Fruit fly (Drosophila melanogaster) whole organism, prepupa: ENCODE measurements around the gene TfIIA-L.
A peak's percentile ranks its signal among the peaks of the same experiment; 100 is the strongest.

Experiments used
- Blimp-1 ChIP-seq: fragments of 200-800 bp; sonication (Bioruptor generic); optimal IDR thresholded peaks from 3 replicates; lab custom pipeline; 2017; ENCODE audit warnings: missing biosample characterization, missing genetic modification characterization, mild to moderate bottlenecking, moderate library complexity, missing genetic modification reagents
- CG10631 ChIP-seq: fragments of 200-800 bp; sonication (Bioruptor generic); optimal IDR thresholded peaks from 2 replicates; lab custom pipeline; 2016; ENCODE audit warnings: missing biosample characterization, missing genetic modification characterization
- CG10669 ChIP-seq: fragments of 200-800 bp; sonication (Bioruptor generic); optimal IDR thresholded peaks from 3 replicates; lab custom pipeline; 2018; ENCODE audit warnings: missing biosample characterization, mild to moderate bottlenecking, missing genetic modification characterization, moderate library complexity
- CG11294 ChIP-seq: fragments of 200-800 bp; sonication (Bioruptor generic); IDR thresholded peaks from 2 replicates; pipeline ENCODE4 v1.3.6; 2022; ENCODE audit warnings: missing biosample characterization, missing genetic modification characterization
- CG16779 ChIP-seq: fragments of 200-800 bp; sonication (Bioruptor generic); optimal IDR thresholded peaks from 3 replicates; lab custom pipeline; 2017; ENCODE audit warnings: missing biosample characterization, mild to moderate bottlenecking, missing genetic modification characterization
- CG34406 ChIP-seq: fragments of 200-800 bp; sonication (Bioruptor generic); optimal IDR thresholded peaks from 3 replicates; lab custom pipeline; 2016; ENCODE audit warnings: missing biosample characterization, missing genetic modification characterization
- CG3919 ChIP-seq: fragments of 200-800 bp; sonication (Bioruptor generic); optimal IDR thresholded peaks from 3 replicates; lab custom pipeline; 2016; ENCODE audit warnings: missing biosample characterization, missing genetic modification characterization
- CG6163 ChIP-seq: fragments of 200-800 bp; sonication (Bioruptor generic); IDR thresholded peaks from 3 replicates; pipeline ENCODE4 v1.3.6; 2022; ENCODE audit warnings: missing biosample characterization, missing genetic modification characterization
- CG6276 ChIP-seq: fragments of 200-800 bp; sonication (Bioruptor generic); optimal IDR thresholded peaks from 2 replicates; lab custom pipeline; 2017; ENCODE audit warnings: missing biosample characterization, mild to moderate bottlenecking, missing genetic modification characterization
- CG6792 ChIP-seq: fragments of 200-800 bp; sonication (Bioruptor generic); optimal IDR thresholded peaks from 3 replicates; lab custom pipeline; 2016; ENCODE audit warnings: missing biosample characterization, missing genetic modification characterization
- CG6808 ChIP-seq: fragments of 200-800 bp; sonication (Bioruptor generic); optimal IDR thresholded peaks from 3 replicates; lab custom pipeline; 2017; ENCODE audit warnings: missing biosample characterization, missing genetic modification characterization, mild to moderate bottlenecking, moderate library complexity, missing genetic modification reagents
- CG6854 ChIP-seq: fragments of 200-800 bp; sonication (Bioruptor generic); optimal IDR thresholded peaks from 2 replicates; lab custom pipeline; 2017; ENCODE audit warnings: missing biosample characterization, mild to moderate bottlenecking, missing genetic modification characterization
- CG7368 ChIP-seq: fragments of 200-800 bp; sonication (Bioruptor generic); optimal IDR thresholded peaks from 3 replicates; lab custom pipeline; 2016; ENCODE audit warnings: missing biosample characterization, missing genetic modification characterization
- CG8319 ChIP-seq: fragments of 200-800 bp; sonication (Bioruptor generic); optimal IDR thresholded peaks from 3 replicates; lab custom pipeline; 2016; ENCODE audit warnings: missing biosample characterization, missing genetic modification characterization
- CG9139 ChIP-seq: fragments of 200-800 bp; sonication (Bioruptor generic); optimal IDR thresholded peaks from 3 replicates; lab custom pipeline; 2017; ENCODE audit warnings: missing biosample characterization, mild to moderate bottlenecking, missing genetic modification characterization
- Eip75B ChIP-seq: fragments of 200-800 bp; sonication (Bioruptor generic); optimal IDR thresholded peaks from 3 replicates; lab custom pipeline; 2016; ENCODE audit warnings: missing biosample characterization, missing genetic modification characterization
- Eip78C ChIP-seq: fragments of 200-800 bp; sonication (Bioruptor generic); peaks from one replicate; lab custom pipeline; 2016; ENCODE audit warnings: missing biosample characterization, missing genetic modification characterization
- Eip93F ChIP-seq: fragments of 200-800 bp; sonication (Bioruptor generic); optimal IDR thresholded peaks from 2 replicates; lab custom pipeline; 2016; ENCODE audit warnings: missing biosample characterization, mild to moderate bottlenecking, missing genetic modification characterization
- Ets21C ChIP-seq: fragments of 200-800 bp; sonication (Bioruptor generic); optimal IDR thresholded peaks from 3 replicates; lab custom pipeline; 2016; ENCODE audit warnings: missing biosample characterization, missing genetic modification characterization
- Ets96B ChIP-seq: fragments of 200-800 bp; optimal IDR thresholded peaks from 2 replicates; lab custom pipeline; 2019; ENCODE audit warnings: missing biosample characterization, mild to moderate bottlenecking, missing genetic modification characterization, moderate library complexity
- Gug ChIP-seq: fragments of 200-800 bp; sonication (Bioruptor generic); IDR thresholded peaks from 2 replicates; pipeline ENCODE4 v1.3.6; 2022; ENCODE audit warnings: missing biosample characterization, missing genetic modification characterization
- Hr4 ChIP-seq: fragments of 200-800 bp; sonication (Bioruptor generic); optimal IDR thresholded peaks from 3 replicates; lab custom pipeline; 2016; ENCODE audit warnings: missing biosample characterization, missing genetic modification characterization
- Met ChIP-seq: fragments of 200-800 bp; sonication (Bioruptor generic); optimal IDR thresholded peaks from 3 replicates; lab custom pipeline; 2016; ENCODE audit warnings: missing biosample characterization, missing genetic modification characterization
- OdsH ChIP-seq: fragments of 200-800 bp; sonication (Bioruptor generic); optimal IDR thresholded peaks from 3 replicates; lab custom pipeline; 2016; ENCODE audit warnings: missing biosample characterization, missing genetic modification characterization
- Smox ChIP-seq: fragments of 200-800 bp; sonication (Bioruptor generic); optimal IDR thresholded peaks from 3 replicates; lab custom pipeline; 2016; ENCODE audit warnings: missing biosample characterization, missing genetic modification characterization
- Sox102F ChIP-seq: fragments of 200-800 bp; sonication (Bioruptor generic); optimal IDR thresholded peaks from 2 replicates; lab custom pipeline; 2016; ENCODE audit warnings: missing biosample characterization, mild to moderate bottlenecking, missing genetic modification characterization
- Sox14 ChIP-seq: fragments of 200-800 bp; sonication (Bioruptor generic); optimal IDR thresholded peaks from 3 replicates; lab custom pipeline; 2016; ENCODE audit warnings: missing biosample characterization, missing genetic modification characterization
- Sox15 ChIP-seq: fragments of 200-800 bp; sonication (Bioruptor generic); optimal IDR thresholded peaks from 3 replicates; lab custom pipeline; 2016; ENCODE audit warnings: missing biosample characterization, missing genetic modification characterization
- acj6 ChIP-seq: fragments of 200-800 bp; sonication (Bioruptor generic); optimal IDR thresholded peaks from 3 replicates; lab custom pipeline; 2016; ENCODE audit warnings: missing biosample characterization, missing genetic modification characterization
- dac ChIP-seq: fragments of 200-800 bp; sonication (Bioruptor generic); optimal IDR thresholded peaks from 2 replicates; lab custom pipeline; 2017; ENCODE audit warnings: missing biosample characterization, mild to moderate bottlenecking, missing genetic modification characterization
- dsx ChIP-seq: fragments of 200-800 bp; optimal IDR thresholded peaks from 3 replicates; lab custom pipeline; 2019; ENCODE audit warnings: missing biosample characterization, mild to moderate bottlenecking, missing genetic modification characterization, moderate library complexity; ENCODE audit not compliant: poor library complexity, severe bottlenecking
- fd59A ChIP-seq: fragments of 200-800 bp; sonication (Bioruptor generic); optimal IDR thresholded peaks from 2 replicates; lab custom pipeline; 2017; ENCODE audit warnings: missing biosample characterization, mild to moderate bottlenecking, missing genetic modification characterization, missing genetic modification reagents
- fd85E ChIP-seq: fragments of 200-800 bp; sonication (Bioruptor generic); optimal IDR thresholded peaks from 3 replicates; lab custom pipeline; 2016; ENCODE audit warnings: missing biosample characterization, missing genetic modification characterization
- fkh ChIP-seq: fragments of 200-800 bp; sonication (Bioruptor generic); optimal IDR thresholded peaks from 3 replicates; lab custom pipeline; 2017; ENCODE audit warnings: missing biosample characterization, mild to moderate bottlenecking, missing genetic modification characterization, moderate library complexity
- lz ChIP-seq: fragments of 200-800 bp; sonication (Bioruptor generic); optimal IDR thresholded peaks from 3 replicates; lab custom pipeline; 2016; ENCODE audit warnings: missing biosample characterization, missing genetic modification characterization
- pdm3 ChIP-seq: fragments of 200-800 bp; sonication (Bioruptor generic); optimal IDR thresholded peaks from 3 replicates; lab custom pipeline; 2016; ENCODE audit warnings: missing biosample characterization, missing genetic modification characterization
- salr ChIP-seq, 2 experiments: fragments of 200-800 bp; sonication (Bioruptor generic); optimal IDR thresholded peaks; 3 replicates each; lab custom pipeline; 2016 to 2018; ENCODE audit warnings: missing biosample characterization in 2 of 2, missing genetic modification characterization in 2 of 2, mild to moderate bottlenecking in 1 of 2
- spab ChIP-seq: fragments of 200-800 bp; sonication (Bioruptor generic); optimal IDR thresholded peaks from 2 replicates; lab custom pipeline; 2017; ENCODE audit warnings: missing biosample characterization, mild to moderate bottlenecking, missing genetic modification characterization, missing genetic modification reagents
- ss ChIP-seq, 2 experiments: fragments of 200-800 bp; sonication (Bioruptor generic); optimal IDR thresholded peaks; 2 replicates in 1 of 2; 3 replicates in 1 of 2; lab custom pipeline; 2017 to 2018; ENCODE audit warnings: mild to moderate bottlenecking in 2 of 2, missing biosample characterization in 2 of 2, missing genetic modification characterization in 2 of 2, moderate library complexity in 1 of 2
- svp ChIP-seq: fragments of 200-800 bp; sonication (Bioruptor generic); peaks from one replicate; lab custom pipeline; 2016; ENCODE audit warnings: missing biosample characterization, missing genetic modification characterization
- vri ChIP-seq: fragments of 200-800 bp; sonication (Bioruptor generic); optimal IDR thresholded peaks from 3 replicates; lab custom pipeline; 2016; ENCODE audit warnings: missing biosample characterization, mild to moderate bottlenecking, missing genetic modification characterization

The TfIIA-L gene

DNA sequence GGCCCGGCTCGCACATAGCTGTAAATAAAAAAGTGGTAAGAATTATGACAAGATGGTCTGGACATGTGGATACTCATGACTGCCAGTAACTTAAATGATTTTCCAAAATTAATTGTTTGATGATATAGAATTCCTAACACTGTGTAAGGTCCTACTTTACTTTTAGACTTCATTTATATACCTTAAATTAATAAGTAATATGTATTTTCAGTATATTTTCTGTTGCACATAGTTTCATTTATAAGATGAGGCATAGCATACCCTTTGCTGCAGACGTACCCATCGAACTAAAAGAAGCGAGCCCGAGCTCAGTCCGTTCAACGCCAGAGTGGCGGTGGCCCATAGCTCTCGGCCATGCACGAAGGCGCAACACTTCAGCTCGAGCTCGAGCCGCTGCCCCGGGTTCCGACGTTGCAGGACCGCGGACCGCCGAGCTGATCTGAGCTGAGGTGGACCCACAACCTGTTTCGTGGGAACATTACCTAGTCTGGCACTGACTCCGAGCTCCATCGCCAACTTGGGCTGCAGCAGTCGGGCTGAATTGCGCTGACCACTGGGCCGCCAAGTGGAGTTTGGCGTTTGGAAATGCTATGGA lies 33.4 kb upstream of the TfIIA-L start (continued):
- TF ChIP-seq Sox14 (GFP tag; lab: Kevin White, UChicago) (peak; percentile 63), CG16779 (tag; lab: Kevin White, UChicago) (peak; percentile 37), CG7368 (GFP tag; lab: Kevin White, UChicago) (peak; percentile 47), acj6 (peak; percentile 74), vri (GFP tag; lab: Kevin White, UChicago) (peak; percentile 26), ss (GFP tag; optimal IDR thresholded peaks at IDR 0.05; lab: Kevin White, UChicago) (peak; percentile 66 to 74), fd85E (no peak), CG6276 (GFP tag; lab: Kevin White, UChicago) (peak; percentile 17), CG6808 (peak; percentile 70), CG34406 (GFP tag; lab: Kevin White, UChicago) (peak; percentile 74), CG8319 (GFP tag; lab: Kevin White, UChicago) (no peak), Smox (GFP tag; lab: Kevin White, UChicago) (peak; percentile 73), spab (GFP tag; lab: Kevin White, UChicago) (peak; percentile 66), salr (GFP tag; optimal IDR thresholded peaks at IDR 0.05; lab: Kevin White, UChicago) (peak in 1 of 2 experiments; percentile 71), Hr4 (GFP tag; lab: Kevin White, UChicago) (peak; percentile 59), Ets21C (GFP tag; lab: Kevin White, UChicago) (peak; percentile 32), dac (GFP tag; lab: Kevin White, UChicago) (no peak), CG10669 (GFP tag; lab: Kevin White, UChicago) (peak; percentile 55), CG9139 (GFP tag; lab: Kevin White, UChicago) (peak; percentile 49), fkh (GFP tag; lab: Kevin White, UChicago) (no peak), CG6792 (peak; percentile 73), CG11294 (GFP tag; lab: Robert Waterston, UW) (peak; percentile 27; the same call in 1 of the 2 replicates), CG6854 (GFP tag; lab: Kevin White, UChicago) (peak; percentile 40), CG3919 (GFP tag; lab: Kevin White, UChicago) (peak; percentile 77), Sox102F (GFP tag; lab: Kevin White, UChicago) (peak; percentile 54), Eip75B (GFP tag; lab: Kevin White, UChicago) (peak; percentile 70), pdm3 (GFP tag; lab: Kevin White, UChicago) (peak; percentile 69), Sox15 (peak; percentile 21), CG10631 (GFP tag; lab: Kevin White, UChicago) (peak; percentile 76), OdsH (GFP tag; lab: Kevin White, UChicago) (peak; percentile 72)
- TF ChIP-seq, all 60 proteins: peak for 54

DNA sequence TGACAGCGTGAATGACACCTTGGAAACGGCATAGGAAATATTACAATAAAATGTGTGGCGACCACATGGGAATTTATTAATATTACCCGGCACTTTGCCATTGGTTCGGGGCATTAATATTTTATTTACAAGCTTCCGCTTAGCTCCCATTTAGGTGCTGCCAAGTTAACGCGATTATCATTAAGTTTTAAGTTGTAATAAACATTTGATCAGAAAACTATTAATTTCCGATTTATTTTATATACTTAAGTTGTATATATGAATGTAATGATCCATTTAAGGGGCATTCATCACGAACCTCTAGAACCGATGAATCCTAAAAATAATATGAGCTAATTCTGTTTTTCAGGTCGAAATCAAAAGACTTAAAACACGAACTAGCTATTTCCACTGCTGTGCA lies 32.6 kb upstream of the TfIIA-L start:
- no peak for TF ChIP-seq dac (GFP tag; lab: Kevin White, UChicago)
- TF ChIP-seq CG6854 (GFP tag; lab: Kevin White, UChicago), result no peak
- TF ChIP-seq Gug, result no peak
- TF ChIP-seq CG10631 (GFP tag; lab: Kevin White, UChicago), result peak; percentile 8
- TF ChIP-seq Blimp-1, result no peak
- TF ChIP-seq CG9139 (GFP tag; lab: Kevin White, UChicago), result no peak
- TF ChIP-seq CG6276 (GFP tag; lab: Kevin White, UChicago), result no peak
- TF ChIP-seq Ets96B, result no peak
- TF ChIP-seq Ets21C (GFP tag; lab: Kevin White, UChicago), result no peak
- no peak for TF ChIP-seq Met
- no peak for TF ChIP-seq dsx (GFP tag; lab: Kevin White, UChicago)
- TF ChIP-seq CG6163, result no peak
- TF ChIP-seq Eip78C (GFP tag; lab: Kevin White, UChicago), result peak; percentile 55
- TF ChIP-seq lz (GFP tag; lab: Kevin White, UChicago), result peak; percentile 8
- peak; percentile 45 for TF ChIP-seq svp (GFP tag; lab: Kevin White, UChicago)
- no peak for TF ChIP-seq fd59A
- TF ChIP-seq CG3919 (GFP tag; lab: Kevin White, UChicago), result no peak
- TF ChIP-seq CG16779 (tag; lab: Kevin White, UChicago), result no peak
- no peak for TF ChIP-seq Hr4 (GFP tag; lab: Kevin White, UChicago)
- no peak for TF ChIP-seq Eip93F
